Worm (Caenorhabditis elegans) whole organism, early embryonic: ENCODE measurements around the gene perm-1.

Experiments used
- aly-1 ChIP-seq: sonication (generic microtip); optimal IDR thresholded peaks from 2 replicates; lab custom pipeline; 2016; ENCODE audit warnings: missing genetic modification characterization, missing compliant biosample characterization
- ama-1 ChIP-seq: fragments of 150-350 bp; optimal IDR thresholded peaks from 2 replicates; lab custom pipeline; 2014
- hmbx-1 ChIP-seq: sonication (generic microtip); optimal IDR thresholded peaks from 2 replicates; lab custom pipeline; 2016; ENCODE audit warnings: mild to moderate bottlenecking, missing genetic modification characterization, missing compliant biosample characterization

DNA sequence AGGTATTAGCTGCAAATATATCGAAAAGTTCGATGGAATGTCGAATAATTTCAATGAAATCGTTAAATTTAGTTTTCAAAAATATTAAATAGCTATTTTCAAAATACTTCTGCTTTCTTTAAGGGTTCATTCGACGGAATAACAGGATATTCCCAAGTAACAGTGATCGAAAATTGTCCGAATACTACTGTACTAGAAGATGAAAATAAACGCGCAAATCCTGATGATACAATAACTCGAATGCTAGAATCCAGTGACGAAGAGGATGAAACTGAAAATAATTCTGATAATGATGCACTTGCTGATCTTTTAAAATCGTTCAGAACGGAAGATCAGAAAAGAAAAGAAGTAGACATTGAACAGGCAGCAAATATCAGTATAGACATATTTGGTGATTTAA, 20.1 kb downstream of the perm-1 start:
- TF ChIP-seq ama-1 (lab: Kevin White, UChicago) (no peak), hmbx-1 (tag; lab: Kevin White, UChicago) (no peak), aly-1 (no peak)
